Fruit fly (Drosophila melanogaster) whole organism, wandering third instar larva: Measurements from ENCODE around the gene CG14440.

Experiments used
- CG32264 ChIP-seq: fragments of 200-800 bp; sonication (Bioruptor generic); optimal IDR thresholded peaks from 2 replicates; lab custom pipeline; 2016; ENCODE audit warnings: missing biosample characterization, missing genetic modification characterization
- CG9705 ChIP-seq: fragments of 200-800 bp; sonication (Bioruptor generic); optimal IDR thresholded peaks from 2 replicates; lab custom pipeline; 2018; ENCODE audit warnings: missing biosample characterization, mild to moderate bottlenecking, missing genetic modification characterization
- CrebA ChIP-seq: fragments of 200-800 bp; sonication (Bioruptor generic); optimal IDR thresholded peaks from 2 replicates; lab custom pipeline; 2016; ENCODE audit warnings: missing biosample characterization, mild to moderate bottlenecking, missing genetic modification characterization, borderline replicate concordance
- Dfd ChIP-seq: fragments of >200 bp; optimal IDR thresholded peaks from 2 replicates; lab custom pipeline; 2017; ENCODE audit warnings: missing biosample characterization, missing genetic modification characterization
- Dif ChIP-seq: fragments of 200-275, 200-300 bp; sonication (Bioruptor generic); optimal IDR thresholded peaks from 2 replicates; lab custom pipeline; 2018; ENCODE audit warnings: missing biosample characterization, missing genetic modification characterization; ENCODE audit not compliant: partially characterized antibody
- GATAd ChIP-seq: sonication (Bioruptor generic); optimal IDR thresholded peaks from 2 replicates; lab custom pipeline; 2016; ENCODE audit warnings: missing biosample characterization, missing genetic modification characterization
- HLH106 ChIP-seq: fragments of 200-800 bp; optimal IDR thresholded peaks from 3 replicates; lab custom pipeline; 2019; ENCODE audit warnings: missing biosample characterization, mild to moderate bottlenecking, missing genetic modification characterization, moderate library complexity
- Hnf4 ChIP-seq: fragments of 200-800 bp; sonication (Bioruptor generic); optimal IDR thresholded peaks from 2 replicates; lab custom pipeline; 2016; ENCODE audit warnings: missing biosample characterization, mild to moderate bottlenecking, missing genetic modification characterization
- Hr83 ChIP-seq: fragments of 200-300 bp; sonication (Bioruptor generic); optimal IDR thresholded peaks from 2 replicates; lab custom pipeline; 2016; ENCODE audit warnings: missing biosample characterization, mild to moderate bottlenecking, missing genetic modification characterization, moderate library complexity; ENCODE audit not compliant: poor library complexity, severe bottlenecking
- Jra ChIP-seq: sonication (Bioruptor generic); optimal IDR thresholded peaks from 2 replicates; lab custom pipeline; 2016; ENCODE audit warnings: missing biosample characterization, missing genetic modification characterization
- Mio ChIP-seq: sonication (Bioruptor generic); optimal IDR thresholded peaks from 2 replicates; lab custom pipeline; 2016; ENCODE audit warnings: missing biosample characterization, missing genetic modification characterization
- OdsH ChIP-seq: fragments of 200-800 bp; sonication (Bioruptor generic); optimal IDR thresholded peaks from 2 replicates; lab custom pipeline; 2016; ENCODE audit warnings: missing biosample characterization, mild to moderate bottlenecking, missing genetic modification characterization
- Rel ChIP-seq, 2 experiments: fragments of 200-800 bp; sonication (Bioruptor generic) in 1 of 2; optimal IDR thresholded peaks; 2 replicates in 1 of 2; 3 replicates in 1 of 2; lab custom pipeline; 2016 to 2019; ENCODE audit warnings: mild to moderate bottlenecking in 2 of 2, missing biosample characterization in 2 of 2, missing genetic modification characterization in 2 of 2, moderate library complexity in 1 of 2
- Sp1 ChIP-seq: fragments of 200-800 bp; sonication (Bioruptor generic); optimal IDR thresholded peaks from 3 replicates; lab custom pipeline; 2019; ENCODE audit warnings: missing biosample characterization, mild to moderate bottlenecking, missing genetic modification characterization, moderate library complexity
- Vsx2 ChIP-seq: fragments of 200-300, 225-300 bp; sonication (Bioruptor generic); optimal IDR thresholded peaks from 2 replicates; lab custom pipeline; 2018; ENCODE audit warnings: missing biosample characterization, missing genetic modification characterization; ENCODE audit not compliant: partially characterized antibody
- br ChIP-seq: fragments of 200-800 bp; sonication (Bioruptor generic); optimal IDR thresholded peaks from 2 replicates; lab custom pipeline; 2016; ENCODE audit warnings: missing biosample characterization, missing genetic modification characterization
- dl ChIP-seq, 2 experiments: fragments of 175-275, 200-275 bp in 1 of 2; fragments of 200-275 bp in 1 of 2; sonication (Bioruptor generic); optimal IDR thresholded peaks; lab custom pipeline; 2018; ENCODE audit warnings: mild to moderate bottlenecking in 2 of 2, missing biosample characterization in 2 of 2, missing genetic modification characterization in 2 of 2, moderate library complexity in 2 of 2; ENCODE audit not compliant: partially characterized antibody in 2 of 2, insufficient read depth in 1 of 2
- dmrt93B ChIP-seq: fragments of 200-800 bp; sonication (Bioruptor generic); optimal IDR thresholded peaks from 2 replicates; lab custom pipeline; 2018; ENCODE audit warnings: missing biosample characterization, mild to moderate bottlenecking, missing genetic modification characterization
- dsf ChIP-seq: sonication (Bioruptor generic); optimal IDR thresholded peaks from 2 replicates; lab custom pipeline; 2016; ENCODE audit warnings: missing biosample characterization, missing genetic modification characterization, borderline replicate concordance
- ey ChIP-seq: fragments of 200-800 bp; sonication (Bioruptor generic); optimal IDR thresholded peaks from 2 replicates; lab custom pipeline; 2016; ENCODE audit warnings: missing biosample characterization, missing genetic modification characterization
- foxo ChIP-seq, 2 experiments: fragments of 200-800 bp; sonication (Bioruptor generic); optimal IDR thresholded peaks; 2 replicates in 1 of 2; 3 replicates in 1 of 2; lab custom pipeline; 2016 to 2017; ENCODE audit warnings: missing biosample characterization in 2 of 2, missing genetic modification characterization in 2 of 2
- fru ChIP-seq: fragments of 200-800 bp; sonication (Bioruptor generic); optimal IDR thresholded peaks from 3 replicates; lab custom pipeline; 2016; ENCODE audit warnings: missing biosample characterization, mild to moderate bottlenecking, missing genetic modification characterization
- h ChIP-seq: fragments of 200-800 bp; sonication (Bioruptor generic); optimal IDR thresholded peaks from 3 replicates; lab custom pipeline; 2016; ENCODE audit warnings: missing biosample characterization, mild to moderate bottlenecking, missing genetic modification characterization
- lola ChIP-seq: fragments of >200 bp; optimal IDR thresholded peaks from 2 replicates; lab custom pipeline; 2017; ENCODE audit warnings: missing biosample characterization, missing genetic modification characterization
- pan ChIP-seq: fragments of >200 bp; optimal IDR thresholded peaks from 2 replicates; lab custom pipeline; 2017
- psq ChIP-seq: fragments of 200-800 bp; sonication (Bioruptor generic); optimal IDR thresholded peaks from 3 replicates; lab custom pipeline; 2017; ENCODE audit warnings: missing biosample characterization, mild to moderate bottlenecking, missing genetic modification characterization, moderate library complexity
- rgr ChIP-seq: fragments of 200-800 bp; sonication (Bioruptor generic); optimal IDR thresholded peaks from 3 replicates; lab custom pipeline; 2016; ENCODE audit warnings: missing biosample characterization, mild to moderate bottlenecking, missing genetic modification characterization
- sage ChIP-seq: fragments of 200-800 bp; sonication (Bioruptor generic); optimal IDR thresholded peaks from 2 replicates; lab custom pipeline; 2016; ENCODE audit warnings: missing biosample characterization, mild to moderate bottlenecking, missing genetic modification characterization
- sv ChIP-seq: fragments of 200-800 bp; sonication (Bioruptor generic); optimal IDR thresholded peaks from 3 replicates; lab custom pipeline; 2016; ENCODE audit warnings: missing biosample characterization, missing genetic modification characterization
- tai ChIP-seq: sonication (Bioruptor generic); optimal IDR thresholded peaks from 2 replicates; lab custom pipeline; 2016; ENCODE audit warnings: missing biosample characterization, missing genetic modification characterization
- woc ChIP-seq: sonication (Bioruptor generic); optimal IDR thresholded peaks from 2 replicates; lab custom pipeline; 2016; ENCODE audit warnings: missing biosample characterization, mild to moderate bottlenecking, missing genetic modification characterization

CG14440 gene

dm6 chrX:6679502-6679810 lies 18.9 kb downstream of the CG14440 start:
- no peak for TF ChIP-seq Rel (GFP tag; optimal IDR thresholded peaks at IDR 0.05; lab: Kevin White, UChicago)
- peak; percentile 84 for TF ChIP-seq Rel (tag; optimal IDR thresholded peaks at IDR 0.05; lab: Kevin White, UChicago)
- TF ChIP-seq rgr (GFP tag; lab: Kevin White, UChicago): no peak
- no peak for TF ChIP-seq Mio
- no peak for TF ChIP-seq ey (GFP tag; lab: Kevin White, UChicago)
- TF ChIP-seq, all 38 proteins: peak for 1

DNA sequence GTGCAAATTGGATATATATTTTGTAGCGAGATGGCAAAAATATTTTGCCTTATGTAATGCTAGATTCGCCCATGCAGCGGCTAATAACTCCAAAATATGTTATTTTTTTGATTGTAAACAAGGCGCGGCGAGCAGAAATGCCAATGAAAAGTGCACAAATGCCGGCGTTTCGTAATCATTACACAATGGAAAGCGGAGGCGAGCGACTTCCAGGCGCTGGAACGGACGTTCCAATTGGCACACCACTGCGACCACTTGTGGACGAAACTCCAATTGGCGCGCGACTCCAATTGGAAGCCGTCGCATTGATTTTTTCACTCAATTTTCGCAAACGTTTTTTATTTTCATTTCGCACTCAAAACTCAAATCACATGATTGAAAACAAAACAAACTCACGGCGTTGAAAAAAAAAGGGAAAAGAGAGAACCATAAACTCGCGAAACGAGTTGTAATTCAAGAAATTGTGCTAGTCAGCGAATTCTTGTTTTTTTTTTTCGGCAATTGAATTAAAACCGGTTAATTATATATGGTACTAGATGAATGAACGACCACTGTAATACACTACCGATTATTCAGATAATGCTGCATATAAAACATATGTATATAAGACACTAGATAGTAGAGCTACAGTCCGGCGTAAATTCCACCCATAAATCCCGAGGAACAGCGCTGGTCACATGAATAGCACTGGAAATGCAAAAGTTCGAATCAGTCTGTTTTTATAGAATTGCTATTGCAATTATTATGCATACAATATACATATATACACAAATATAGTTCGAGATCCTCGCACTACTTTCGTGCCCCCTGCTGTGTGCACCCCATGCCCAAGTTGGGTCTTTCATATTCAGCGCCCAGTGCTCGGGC lies 19.5 kb downstream of the CG14440 start, which contains the start of gene ND-ASHI:
Gene ND-ASHI (minus strand): TSS at position 484 of the 867 bp plus-strand sequence.
- TF ChIP-seq dl (GFP tag; optimal IDR thresholded peaks at IDR 0.05; lab: Kevin White, UChicago; ENCODE audit: insufficient read depth in 1 of 2, partially characterized antibody in 2 of 2) (no peak), CG32264 (GFP tag; lab: Kevin White, UChicago) (peak; percentile 85), ey (GFP tag; lab: Kevin White, UChicago) (peak; percentile 95), fru (peak; percentile 95), Rel (GFP tag; optimal IDR thresholded peaks at IDR 0.05; lab: Kevin White, UChicago) (peak; percentile 89), Rel (tag; optimal IDR thresholded peaks at IDR 0.05; lab: Kevin White, UChicago) (no peak), Dif (GFP tag; lab: Kevin White, UChicago) (no peak), h (peak; percentile 96), Dfd (GFP tag; lab: Kevin White, UChicago) (no peak), Jra (GFP tag; lab: Kevin White, UChicago) (peak; percentile 90), OdsH (peak; percentile 93), psq (GFP tag; lab: Kevin White, UChicago) (peak; percentile 91), Hnf4 (GFP tag; lab: Kevin White, UChicago) (no peak), dmrt93B (GFP tag; lab: Kevin White, UChicago) (peak; percentile 94), Hr83 (GFP tag; lab: Kevin White, UChicago) (peak; percentile 89), Sp1 (GFP tag; lab: Kevin White, UChicago) (peak; percentile 96), tai (no peak), sage (GFP tag; lab: Kevin White, UChicago) (peak; percentile 90), CrebA (GFP tag; lab: Kevin White, UChicago) (no peak), rgr (GFP tag; lab: Kevin White, UChicago) (peak; percentile 96), GATAd (peak; percentile 73), HLH106 (tag; lab: Kevin White, UChicago) (peak; percentile 94), foxo (GFP tag; optimal IDR thresholded peaks at IDR 0.05; lab: Kevin White, UChicago) (peak; percentile 68 to 97), Vsx2 (GFP tag; lab: Kevin White, UChicago) (no peak), br (GFP tag; lab: Kevin White, UChicago) (peak; percentile 95), woc (GFP tag; lab: Kevin White, UChicago) (peak; percentile 94), sv (GFP tag; lab: Kevin White, UChicago) (peak; percentile 94), Mio (peak; percentile 67), dsf (GFP tag; lab: Kevin White, UChicago) (peak; percentile 78), pan (lab: Kevin White, UChicago) (no peak), CG9705 (peak; percentile 93)

DNA sequence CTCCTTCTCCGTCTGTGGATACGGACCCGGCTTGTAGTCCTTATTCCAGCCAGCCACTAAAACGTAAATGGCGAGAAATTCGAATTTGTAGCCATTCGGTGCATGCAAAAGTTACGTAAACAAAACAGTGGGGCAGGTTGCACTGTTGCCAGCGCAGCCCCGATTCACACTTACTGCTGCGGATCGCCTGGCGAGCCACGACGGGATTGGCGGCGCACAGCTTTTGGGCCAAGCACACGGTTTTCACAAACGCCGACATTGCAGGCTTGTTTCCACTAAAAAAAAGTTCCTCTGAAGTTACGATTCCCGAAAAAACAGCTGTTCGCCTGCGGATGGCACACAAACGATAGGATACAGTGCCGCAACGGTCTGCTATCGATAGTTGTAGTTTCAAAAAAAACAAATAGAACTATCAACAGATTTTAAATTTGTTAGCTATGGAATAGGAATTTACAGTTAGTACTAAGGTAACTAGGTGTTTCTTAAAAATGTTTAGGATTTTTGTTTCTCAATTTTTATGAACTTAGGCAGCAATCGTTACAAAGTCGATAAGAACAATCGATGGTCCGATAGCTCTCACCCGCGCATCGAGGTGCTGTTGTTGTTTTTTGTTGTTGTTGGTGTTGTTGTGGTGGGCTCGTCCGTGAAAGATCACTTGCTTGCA lies 20.4 kb downstream of the CG14440 start, which contains the start of gene Fum1:
Gene Fum1 (plus strand): TSS at position 599 of the 664 bp plus-strand sequence.
- TF ChIP-seq foxo (GFP tag; optimal IDR thresholded peaks at IDR 0.05; lab: Kevin White, UChicago) (peak in 1 of 2 experiments; percentile 36), sv (GFP tag; lab: Kevin White, UChicago) (peak; percentile 6), woc (GFP tag; lab: Kevin White, UChicago) (peak; percentile 48), lola (GFP tag; lab: Kevin White, UChicago) (no peak), HLH106 (tag; lab: Kevin White, UChicago) (peak; percentile 45), rgr (GFP tag; lab: Kevin White, UChicago) (peak; percentile 39), br (GFP tag; lab: Kevin White, UChicago) (no peak), CG32264 (GFP tag; lab: Kevin White, UChicago) (no peak), Rel (GFP tag; optimal IDR thresholded peaks at IDR 0.05; lab: Kevin White, UChicago) (no peak), Rel (tag; optimal IDR thresholded peaks at IDR 0.05; lab: Kevin White, UChicago) (peak; percentile 1), h (peak; percentile 36), ey (GFP tag; lab: Kevin White, UChicago) (peak; percentile 2), Sp1 (GFP tag; lab: Kevin White, UChicago) (peak; percentile 17)
